Worm (Caenorhabditis elegans) whole organism, mixed stage, embryonic: Measurements from ENCODE around the gene C01G6.3.
A peak's percentile ranks its signal among the peaks of the same experiment; 100 is the strongest.

Experiments
- M03D4.4 ChIP-seq: sonication (generic microtip); optimal IDR thresholded peaks from 2 replicates; lab custom pipeline; 2017; ENCODE audit warnings: mild to moderate bottlenecking, missing genetic modification characterization, missing compliant biosample characterization
- bed-3 ChIP-seq: fragments of 200-800 bp; sonication (Bioruptor generic); optimal IDR thresholded peaks from 3 replicates; lab custom pipeline; 2018; ENCODE audit warnings: mild to moderate bottlenecking, missing genetic modification characterization, moderate library complexity, missing compliant biosample characterization
- blmp-1 ChIP-seq: fragments of 150-350 bp; optimal IDR thresholded peaks from 2 replicates; lab custom pipeline; 2014; ENCODE audit warnings: missing biosample characterization, missing genetic modification characterization
- ceh-39 ChIP-seq: fragments of 150-350 bp; optimal IDR thresholded peaks from 2 replicates; lab custom pipeline; 2014; ENCODE audit warnings: missing biosample characterization, missing genetic modification characterization
- ceh-43 ChIP-seq: fragments of 200-800 bp; sonication (Bioruptor generic); optimal IDR thresholded peaks from 2 replicates; lab custom pipeline; 2018; ENCODE audit warnings: mild to moderate bottlenecking, missing genetic modification characterization, moderate library complexity, missing compliant biosample characterization
- ceh-83 ChIP-seq: fragments of 200-800 bp; sonication (Bioruptor generic); optimal IDR thresholded peaks from 2 replicates; lab custom pipeline; 2018; ENCODE audit warnings: mild to moderate bottlenecking, missing genetic modification characterization, missing compliant biosample characterization
- ces-1 ChIP-seq: fragments of 150-350 bp; optimal IDR thresholded peaks from 2 replicates; lab custom pipeline; 2014; ENCODE audit warnings: missing biosample characterization, missing genetic modification reagents, missing genetic modification characterization
- cnd-1 ChIP-seq: fragments of 200-800 bp; sonication (Bioruptor generic); optimal IDR thresholded peaks from 2 replicates; lab custom pipeline; 2018; ENCODE audit warnings: mild to moderate bottlenecking, missing genetic modification characterization, missing compliant biosample characterization
- drap-1 ChIP-seq: fragments of 200-800 bp; sonication (Bioruptor generic); optimal IDR thresholded peaks from 3 replicates; lab custom pipeline; 2018; ENCODE audit warnings: mild to moderate bottlenecking, missing genetic modification characterization, missing compliant biosample characterization
- elt-1 ChIP-seq: sonication (generic microtip); optimal IDR thresholded peaks from 2 replicates; lab custom pipeline; 2017; ENCODE audit warnings: missing genetic modification characterization, mild to moderate bottlenecking, missing compliant biosample characterization, antibody characterized with exemption, moderate library complexity, borderline replicate concordance; ENCODE audit not compliant: insufficient read depth
- elt-3 ChIP-seq: fragments of 150-350 bp; optimal IDR thresholded peaks from 2 replicates; lab custom pipeline; 2014; ENCODE audit warnings: missing biosample characterization, missing genetic modification characterization
- flh-1 ChIP-seq: fragments of 200-800 bp; sonication (Bioruptor generic); optimal IDR thresholded peaks from 2 replicates; lab custom pipeline; 2018; ENCODE audit warnings: mild to moderate bottlenecking, missing genetic modification characterization, moderate library complexity, missing compliant biosample characterization
- ham-2 ChIP-seq: fragments of 200-800 bp; sonication (Bioruptor generic); optimal IDR thresholded peaks from 2 replicates; lab custom pipeline; 2018; ENCODE audit warnings: mild to moderate bottlenecking, missing genetic modification characterization, missing compliant biosample characterization
- hlh-1 ChIP-seq: fragments of 150-350 bp; optimal IDR thresholded peaks from 2 replicates; lab custom pipeline; 2014; ENCODE audit warnings: missing biosample characterization, missing genetic modification reagents, missing genetic modification characterization
- lin-13 ChIP-seq: fragments of 150-350 bp; optimal IDR thresholded peaks from 2 replicates; lab custom pipeline; 2014; ENCODE audit warnings: missing biosample characterization, missing genetic modification characterization
- lin-32 ChIP-seq: fragments of 200-800 bp; sonication (Bioruptor generic); optimal IDR thresholded peaks from 2 replicates; lab custom pipeline; 2018; ENCODE audit warnings: mild to moderate bottlenecking, missing genetic modification characterization, missing compliant biosample characterization
- lsy-2 ChIP-seq: fragments of 150-350 bp; optimal IDR thresholded peaks from 2 replicates; lab custom pipeline; 2014; ENCODE audit warnings: missing biosample characterization, missing genetic modification characterization
- mab-5 ChIP-seq: fragments of 150-350 bp; optimal IDR thresholded peaks from 2 replicates; lab custom pipeline; 2014; ENCODE audit warnings: missing biosample characterization, missing genetic modification characterization
- mep-1 ChIP-seq: fragments of 150-350 bp; optimal IDR thresholded peaks from 2 replicates; lab custom pipeline; 2017; ENCODE audit warnings: missing biosample characterization, missing genetic modification reagents, missing genetic modification characterization, inconsistent platforms
- mls-2 ChIP-seq: sonication (generic microtip); optimal IDR thresholded peaks from 2 replicates; lab custom pipeline; 2016; ENCODE audit warnings: mild to moderate bottlenecking, missing genetic modification characterization, moderate library complexity, missing compliant biosample characterization
- nhr-12 ChIP-seq: fragments of 150-350 bp; optimal IDR thresholded peaks from 2 replicates; lab custom pipeline; 2014; ENCODE audit warnings: missing biosample characterization, missing genetic modification characterization
- nhr-2 ChIP-seq: fragments of 150-350 bp; optimal IDR thresholded peaks from 2 replicates; lab custom pipeline; 2014; ENCODE audit warnings: missing biosample characterization, missing genetic modification characterization
- nhr-237 ChIP-seq: fragments of 150-350 bp; optimal IDR thresholded peaks from 2 replicates; lab custom pipeline; 2014; ENCODE audit warnings: missing biosample characterization, missing genetic modification characterization
- nhr-28 ChIP-seq: fragments of 150-350 bp; optimal IDR thresholded peaks from 2 replicates; lab custom pipeline; 2014; ENCODE audit warnings: missing biosample characterization, missing genetic modification characterization
- nhr-76 ChIP-seq: sonication (generic microtip); optimal IDR thresholded peaks from 2 replicates; lab custom pipeline; 2017; ENCODE audit warnings: missing biosample characterization, missing genetic modification characterization
- pha-4 ChIP-seq: fragments of 150-350 bp; optimal IDR thresholded peaks from 2 replicates; lab custom pipeline; 2018; ENCODE audit warnings: missing biosample characterization, missing genetic modification reagents, missing genetic modification characterization
- sem-2 ChIP-seq: fragments of 200-800 bp; sonication (Bioruptor generic); optimal IDR thresholded peaks from 2 replicates; lab custom pipeline; 2018; ENCODE audit warnings: mild to moderate bottlenecking, missing genetic modification characterization, missing compliant biosample characterization
- snpc-4 ChIP-seq: fragments of 150-350 bp; optimal IDR thresholded peaks from 2 replicates; lab custom pipeline; 2014; ENCODE audit warnings: missing biosample characterization, missing genetic modification characterization
- sptf-1 ChIP-seq: sonication (generic microtip); optimal IDR thresholded peaks from 2 replicates; lab custom pipeline; 2017; ENCODE audit warnings: mild to moderate bottlenecking, missing genetic modification characterization, moderate library complexity, missing compliant biosample characterization
- tbx-8 ChIP-seq: fragments of 200-800 bp; sonication (Bioruptor generic); optimal IDR thresholded peaks from 2 replicates; lab custom pipeline; 2018; ENCODE audit warnings: mild to moderate bottlenecking, missing genetic modification characterization, moderate library complexity, missing compliant biosample characterization
- unc-120 ChIP-seq: sonication (generic microtip); optimal IDR thresholded peaks from 2 replicates; lab custom pipeline; 2017; ENCODE audit warnings: missing genetic modification characterization, missing compliant biosample characterization; ENCODE audit not compliant: poor library complexity, severe bottlenecking
- unc-39 ChIP-seq: fragments of 150-350 bp; optimal IDR thresholded peaks from 2 replicates; lab custom pipeline; 2014; ENCODE audit warnings: missing biosample characterization, missing genetic modification characterization
- unc-62 ChIP-seq: fragments of 150-350 bp; optimal IDR thresholded peaks from 2 replicates; lab custom pipeline; 2014; ENCODE audit warnings: missing biosample characterization, missing genetic modification reagents, missing genetic modification characterization
- zip-8 ChIP-seq: fragments of 150-350 bp; optimal IDR thresholded peaks from 2 replicates; lab custom pipeline; 2014; ENCODE audit warnings: missing biosample characterization, missing genetic modification characterization
- ztf-11 ChIP-seq: fragments of 150-350 bp; optimal IDR thresholded peaks from 2 replicates; lab custom pipeline; 2014; ENCODE audit warnings: missing biosample characterization, missing genetic modification characterization

The C01G6.3 gene

DNA sequence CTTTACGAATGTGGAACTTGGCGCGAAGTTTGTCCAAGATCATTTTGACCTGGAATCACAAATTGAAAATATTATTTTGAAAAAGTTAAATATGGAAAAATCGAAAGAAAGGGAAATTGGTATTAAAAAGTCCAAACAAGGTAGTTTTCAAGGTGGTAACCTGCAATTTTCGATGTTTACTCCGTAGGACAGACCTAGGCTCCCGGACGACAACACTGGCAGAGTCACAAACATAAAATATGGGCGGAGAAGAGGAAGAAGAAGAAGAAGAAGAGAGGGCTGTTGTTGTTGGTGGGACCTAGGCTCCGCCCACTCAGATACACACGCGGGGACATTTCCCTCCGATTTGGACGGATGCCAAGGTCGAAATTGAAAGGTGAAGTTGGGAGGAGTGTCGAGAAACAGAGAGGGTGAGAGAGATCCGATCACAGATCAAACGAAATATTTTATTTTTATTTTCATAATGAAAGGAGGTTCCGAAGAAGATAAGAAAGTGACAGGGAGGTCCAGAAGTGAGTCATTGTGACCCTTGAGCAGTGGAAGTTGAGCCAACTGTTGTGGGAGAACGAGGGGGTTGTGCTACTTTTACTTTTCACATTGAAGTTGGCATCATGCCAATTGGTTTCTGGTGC is 7.6 kb upstream of the C01G6.3 start, which contains the start of gene aqp-2 (continued):
- no peak for TF ChIP-seq elt-3
- no peak for TF ChIP-seq elt-1 (tag; lab: Kevin White, UChicago)
- TF ChIP-seq nhr-2 (tag; lab: Kevin White, UChicago) = no peak

DNA sequence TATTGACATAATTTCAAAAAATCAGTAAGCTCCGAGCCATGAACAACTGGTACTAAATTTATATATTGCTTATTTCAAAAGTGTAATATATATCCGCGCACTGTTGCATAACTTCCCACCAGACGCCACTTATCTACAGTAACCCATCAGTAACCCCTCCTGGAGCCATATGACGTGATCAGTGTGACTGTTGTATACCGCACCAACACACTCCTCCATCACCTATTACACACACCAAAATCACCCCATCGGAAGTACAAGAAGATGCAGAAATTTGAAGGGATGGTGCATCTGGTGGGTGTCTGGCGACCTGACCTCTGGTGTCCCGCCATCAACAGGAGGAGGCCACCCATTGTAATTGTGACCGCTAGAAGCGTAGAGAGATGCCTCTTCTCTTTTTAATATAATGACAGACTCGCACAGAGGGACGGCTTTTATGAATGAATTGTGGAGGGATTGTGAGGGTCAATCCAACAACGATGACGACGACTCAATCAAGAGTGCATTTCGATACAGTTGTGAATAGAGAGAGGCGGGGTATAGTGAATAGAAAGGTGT is 6.8 kb upstream of the C01G6.3 start:
- TF ChIP-seq lsy-2 (tag; lab: Kevin White, UChicago) (no peak), nhr-28 (no peak), nhr-2 (tag; lab: Kevin White, UChicago) (peak; percentile 90), elt-1 (tag; lab: Kevin White, UChicago) (no peak), lin-13 (tag; lab: Kevin White, UChicago) (peak; percentile 3), cnd-1 (tag; lab: Kevin White, UChicago) (peak; percentile 67), mls-2 (tag; lab: Kevin White, UChicago) (peak; percentile 49), ceh-83 (GFP tag; lab: Kevin White, UChicago) (no peak), nhr-76 (tag; lab: Kevin White, UChicago) (no peak), M03D4.4 (peak; percentile 56), ceh-43 (no peak), bed-3 (no peak), hlh-1 (tag; lab: Kevin White, UChicago) (peak; percentile 96), unc-62 (GFP tag; lab: Kevin White, UChicago) (peak; percentile 59), lin-32 (GFP tag; lab: Kevin White, UChicago) (peak; percentile 32), sptf-1 (tag; lab: Kevin White, UChicago) (peak; percentile 24), tbx-8 (GFP tag; lab: Kevin White, UChicago) (peak; percentile 61), elt-3 (no peak)

DNA sequence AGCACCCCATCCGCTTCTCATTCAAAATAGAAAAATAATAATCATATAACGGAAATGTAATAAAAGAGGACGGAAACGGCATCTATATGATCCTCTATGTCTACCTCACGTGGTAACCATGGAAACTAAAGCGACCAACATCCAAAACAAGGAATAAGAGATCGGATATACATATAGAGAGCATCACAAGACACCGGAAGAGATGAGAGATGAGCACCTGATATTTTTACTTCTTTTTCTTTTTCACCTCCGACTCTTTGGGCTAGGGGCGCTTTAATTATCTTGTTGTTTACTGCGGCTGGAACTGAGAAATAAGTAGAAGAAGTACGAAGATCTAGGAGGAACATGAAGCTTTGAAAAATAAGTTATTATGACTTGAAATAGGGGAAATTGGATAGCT is 5.9 kb upstream of the C01G6.3 start:
- TF ChIP-seq unc-120 (tag; lab: Kevin White, UChicago) (peak; percentile 24), bed-3 (no peak), ces-1 (GFP tag; lab: Kevin White, UChicago) (peak; percentile 6)

DNA sequence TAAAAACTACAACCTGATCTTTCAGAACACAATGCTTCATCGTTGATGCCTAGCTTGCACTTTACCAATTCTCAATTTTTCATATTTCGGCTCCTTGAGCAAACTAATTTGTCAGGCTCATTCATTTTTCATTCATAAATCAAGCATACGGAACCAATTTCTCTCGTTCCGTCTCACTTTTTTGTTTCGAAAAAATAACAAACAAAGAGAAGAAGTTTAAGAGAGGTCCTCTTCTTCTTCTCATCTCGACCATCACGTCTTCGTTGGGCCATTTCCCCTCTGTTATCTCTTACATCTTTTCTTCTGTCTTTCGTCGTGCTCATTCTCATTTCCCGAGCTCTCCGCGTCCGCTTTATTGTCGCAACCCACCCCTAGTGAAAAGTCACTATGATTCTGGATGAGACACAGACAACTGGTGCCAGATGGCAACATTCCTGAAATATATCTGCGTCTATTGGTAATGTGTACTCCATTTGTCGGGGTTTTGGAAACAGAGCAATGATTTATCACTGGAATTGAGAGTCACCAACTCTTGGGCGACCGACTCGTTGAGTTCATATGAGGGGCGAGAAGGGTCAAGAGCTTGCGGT is 4.9 kb upstream of the C01G6.3 start:
- TF ChIP-seq flh-1 (GFP tag; lab: Kevin White, UChicago) (no peak), elt-1 (tag; lab: Kevin White, UChicago) (no peak), ceh-83 (GFP tag; lab: Kevin White, UChicago) (no peak), ztf-11 (tag; lab: Kevin White, UChicago) (no peak), nhr-28 (no peak), lin-32 (GFP tag; lab: Kevin White, UChicago) (peak; percentile 70), mls-2 (tag; lab: Kevin White, UChicago) (no peak), mep-1 (no peak), unc-120 (tag; lab: Kevin White, UChicago) (peak; percentile 66), nhr-237 (no peak), ceh-39 (tag; lab: Kevin White, UChicago) (no peak), M03D4.4 (no peak), hlh-1 (tag; lab: Kevin White, UChicago) (peak; percentile 79), elt-3 (no peak), unc-39 (tag; lab: Kevin White, UChicago) (no peak), ham-2 (GFP tag; lab: Kevin White, UChicago) (no peak), drap-1 (GFP tag; lab: Kevin White, UChicago) (no peak), lin-13 (tag; lab: Kevin White, UChicago) (no peak), nhr-12 (tag; lab: Kevin White, UChicago) (no peak), nhr-2 (tag; lab: Kevin White, UChicago) (no peak), ceh-43 (no peak), ces-1 (GFP tag; lab: Kevin White, UChicago) (peak; percentile 16), cnd-1 (tag; lab: Kevin White, UChicago) (peak; percentile 39), mab-5 (peak; percentile 90), tbx-8 (GFP tag; lab: Kevin White, UChicago) (no peak), bed-3 (no peak), nhr-76 (tag; lab: Kevin White, UChicago) (no peak), blmp-1 (tag; lab: Kevin White, UChicago) (no peak), snpc-4 (tag; lab: Kevin White, UChicago) (no peak), sptf-1 (tag; lab: Kevin White, UChicago) (no peak), pha-4 (no peak), lsy-2 (tag; lab: Kevin White, UChicago) (no peak), unc-62 (GFP tag; lab: Kevin White, UChicago) (peak; percentile 86), zip-8 (no peak), sem-2 (GFP tag; lab: Kevin White, UChicago) (no peak)
